Worm (Caenorhabditis elegans) whole organism, young adult: ENCODE measurements around the gene ppm-1.H.

Experiments used
- B0336.3 ChIP-seq: fragments of 200-800 bp; sonication (Bioruptor generic); IDR thresholded peaks from 2 replicates; pipeline ENCODE4 v1.3.6; 2022; ENCODE audit warnings: missing genetic modification characterization, missing compliant biosample characterization
- F22D6.2 ChIP-seq: sonication (generic microtip); optimal IDR thresholded peaks from 2 replicates; lab custom pipeline; 2016; ENCODE audit warnings: mild to moderate bottlenecking, missing genetic modification characterization, missing compliant biosample characterization
- F23B12.7 ChIP-seq: sonication (generic microtip); optimal IDR thresholded peaks from 2 replicates; lab custom pipeline; 2017; ENCODE audit warnings: missing genetic modification characterization, mild to moderate bottlenecking, missing compliant biosample characterization, antibody characterized with exemption, moderate library complexity; ENCODE audit not compliant: insufficient read depth
- F33H1.4 ChIP-seq: fragments of 200-800 bp; sonication (Bioruptor generic); IDR thresholded peaks from 2 replicates; pipeline ENCODE4 v1.3.6; 2022; ENCODE audit warnings: missing genetic modification reagents, missing genetic modification characterization, missing compliant biosample characterization
- F57A8.1 ChIP-seq: fragments of 200-800 bp; sonication (Bioruptor generic); optimal IDR thresholded peaks from 2 replicates; lab custom pipeline; 2018; ENCODE audit warnings: mild to moderate bottlenecking, missing genetic modification characterization, moderate library complexity, missing compliant biosample characterization
- Y53G8AR.9 ChIP-seq: fragments of 200-800 bp; sonication (Bioruptor generic); conservative IDR thresholded peaks from 2 replicates; pipeline ENCODE4 v1.3.6; 2022; ENCODE audit warnings: missing genetic modification reagents, missing genetic modification characterization, missing compliant biosample characterization
- Y56A3A.18 ChIP-seq: fragments of 200-800 bp; sonication (Bioruptor generic); IDR thresholded peaks from 2 replicates; pipeline ENCODE4 v1.3.6; 2022; ENCODE audit warnings: missing genetic modification reagents, missing genetic modification characterization, missing compliant biosample characterization
- atf-7 ChIP-seq: sonication (generic microtip); optimal IDR thresholded peaks from 2 replicates; lab custom pipeline; 2017; ENCODE audit warnings: mild to moderate bottlenecking, missing genetic modification characterization, missing compliant biosample characterization
- athp-1 ChIP-seq: sonication (generic microtip); optimal IDR thresholded peaks from 2 replicates; lab custom pipeline; 2017; ENCODE audit warnings: mild to moderate bottlenecking, missing genetic modification characterization, missing compliant biosample characterization
- attf-3 ChIP-seq: fragments of 200-800 bp; sonication (Bioruptor generic); conservative IDR thresholded peaks from 2 replicates; pipeline ENCODE4 v1.3.6; 2022; ENCODE audit warnings: missing genetic modification reagents, missing genetic modification characterization, missing compliant biosample characterization
- cebp-1 ChIP-seq, 2 experiments: fragments of 200-800 bp in 1 of 2; sonication (Bioruptor generic) in 1 of 2; sonication (generic microtip) in 1 of 2; IDR thresholded peaks in 1 of 2; optimal IDR thresholded peaks in 1 of 2; 2 replicates each; pipeline versions ENCODE4 v1.3.6 to Lab custom; 2017 to 2022; ENCODE audit warnings: missing compliant biosample characterization in 2 of 2, missing genetic modification characterization in 2 of 2, mild to moderate bottlenecking in 1 of 2, missing genetic modification reagents in 1 of 2, moderate library complexity in 1 of 2
- ceh-100 ChIP-seq: fragments of 200-800 bp; sonication (Bioruptor generic); IDR thresholded peaks from 2 replicates; pipeline ENCODE4 v1.3.6; 2022; ENCODE audit warnings: missing genetic modification reagents, missing genetic modification characterization, missing compliant biosample characterization
- ceh-40 ChIP-seq: fragments of 200-800 bp; sonication (Bioruptor generic); IDR thresholded peaks from 2 replicates; pipeline ENCODE4 v1.3.6; 2022; ENCODE audit warnings: missing genetic modification characterization, missing compliant biosample characterization
- ceh-91 ChIP-seq: fragments of 200-800 bp; sonication (Bioruptor generic); IDR thresholded peaks from 2 replicates; pipeline ENCODE4 v1.3.6; 2022; ENCODE audit warnings: missing genetic modification reagents, missing genetic modification characterization, missing compliant biosample characterization
- chd-7 ChIP-seq: sonication (generic microtip); optimal IDR thresholded peaks from 2 replicates; lab custom pipeline; 2016; ENCODE audit warnings: mild to moderate bottlenecking, missing genetic modification characterization, moderate library complexity, missing compliant biosample characterization
- dox-1 ChIP-seq: fragments of 200-800 bp; sonication (Bioruptor generic); IDR thresholded peaks from 2 replicates; pipeline ENCODE4 v1.3.6; 2022; ENCODE audit warnings: missing genetic modification reagents, missing genetic modification characterization, missing compliant biosample characterization
- dpff-1 ChIP-seq: sonication (generic microtip); optimal IDR thresholded peaks from 2 replicates; lab custom pipeline; 2017; ENCODE audit warnings: mild to moderate bottlenecking, missing genetic modification characterization, missing compliant biosample characterization
- dpl-1 ChIP-seq: fragments of 150-350 bp; optimal IDR thresholded peaks from 2 replicates; lab custom pipeline; 2014; ENCODE audit warnings: missing biosample characterization, missing genetic modification reagents, missing genetic modification characterization
- egl-18 ChIP-seq: fragments of 200-800 bp; sonication (Bioruptor generic); IDR thresholded peaks from 2 replicates; pipeline ENCODE4 v1.3.6; 2022; ENCODE audit warnings: missing genetic modification reagents, missing genetic modification characterization, missing compliant biosample characterization
- egrh-3 ChIP-seq: fragments of 200-800 bp; sonication (Bioruptor generic); IDR thresholded peaks from 2 replicates; pipeline ENCODE4 v1.3.6; 2022; ENCODE audit warnings: missing genetic modification reagents, missing genetic modification characterization, missing compliant biosample characterization
- ekl-4 ChIP-seq: fragments of 200-800 bp; sonication (Bioruptor generic); IDR thresholded peaks from 2 replicates; pipeline ENCODE4 v1.3.6; 2022; ENCODE audit warnings: missing genetic modification reagents, missing genetic modification characterization, missing compliant biosample characterization
- ets-4 ChIP-seq: fragments of 200-800 bp; sonication (Bioruptor generic); optimal IDR thresholded peaks from 2 replicates; lab custom pipeline; 2018; ENCODE audit warnings: mild to moderate bottlenecking, missing genetic modification characterization, missing compliant biosample characterization
- him-1 ChIP-seq: sonication (generic microtip); optimal IDR thresholded peaks from 2 replicates; lab custom pipeline; 2016; ENCODE audit warnings: missing genotype, missing genetic modification reagents, missing genetic modification characterization, missing compliant biosample characterization
- hrde-1 ChIP-seq: sonication (generic microtip); optimal IDR thresholded peaks from 2 replicates; lab custom pipeline; 2016; ENCODE audit warnings: missing genetic modification characterization, mild to moderate bottlenecking, missing compliant biosample characterization, moderate library complexity, missing genotype, missing genetic modification reagents, borderline replicate concordance
- hsf-1 ChIP-seq: fragments of 200-800 bp; sonication (Bioruptor generic); IDR thresholded peaks from 2 replicates; pipeline ENCODE4 v1.3.6; 2022; ENCODE audit warnings: missing genetic modification reagents, missing genetic modification characterization, missing compliant biosample characterization
- lin-35 ChIP-seq, 3 experiments: fragments of 150-350 bp in 2 of 3; sonication (generic microtip) in 1 of 3; optimal IDR thresholded peaks; 2 replicates each; lab custom pipeline; 2014 to 2018; ENCODE audit warnings: missing biosample characterization in 3 of 3, missing genetic modification characterization in 3 of 3, missing genetic modification reagents in 3 of 3
- madf-10 ChIP-seq: sonication (generic microtip); optimal IDR thresholded peaks from 2 replicates; lab custom pipeline; 2016; ENCODE audit warnings: mild to moderate bottlenecking, missing genetic modification characterization, missing compliant biosample characterization
- nfya-2 ChIP-seq: fragments of 200-800 bp; sonication (Bioruptor generic); IDR thresholded peaks from 2 replicates; pipeline ENCODE4 v1.3.6; 2022; ENCODE audit warnings: missing genetic modification reagents, missing genetic modification characterization, missing compliant biosample characterization
- nfyb-1 ChIP-seq: fragments of 200-800 bp; sonication (Bioruptor generic); IDR thresholded peaks from 2 replicates; pipeline ENCODE4 v1.3.6; 2022; ENCODE audit warnings: missing genetic modification reagents, missing genetic modification characterization, missing compliant biosample characterization
- nhr-80 ChIP-seq: sonication (generic microtip); optimal IDR thresholded peaks from 2 replicates; lab custom pipeline; 2016; ENCODE audit warnings: missing genetic modification characterization, missing compliant biosample characterization
- nhr-90 ChIP-seq: sonication (generic microtip); optimal IDR thresholded peaks from 2 replicates; lab custom pipeline; 2016; ENCODE audit warnings: missing genotype, mild to moderate bottlenecking, missing genetic modification characterization, missing compliant biosample characterization
- pha-4 ChIP-seq: fragments of 150-350 bp; sonication (generic microtip); optimal IDR thresholded peaks from 2 replicates; lab custom pipeline; 2014; ENCODE audit warnings: missing biosample characterization, missing genetic modification reagents, missing genetic modification characterization
- snpc-1.3 ChIP-seq: sonication (generic microtip); optimal IDR thresholded peaks from 2 replicates; lab custom pipeline; 2017; ENCODE audit warnings: missing genetic modification characterization, mild to moderate bottlenecking, missing compliant biosample characterization, antibody characterized with exemption, moderate library complexity, missing genotype, missing genetic modification reagents; ENCODE audit not compliant: insufficient read depth
- tlf-1 ChIP-seq: fragments of 200-800 bp; sonication (Bioruptor generic); optimal IDR thresholded peaks from 2 replicates; lab custom pipeline; 2018; ENCODE audit warnings: mild to moderate bottlenecking, missing genetic modification characterization, missing compliant biosample characterization
- unc-62 ChIP-seq: fragments of 150-350 bp; optimal IDR thresholded peaks from 2 replicates; lab custom pipeline; 2014; ENCODE audit warnings: missing biosample characterization, missing genetic modification reagents, missing genetic modification characterization
- ztf-25 ChIP-seq: fragments of 200-800 bp; sonication (Bioruptor generic); IDR thresholded peaks from 2 replicates; pipeline ENCODE4 v1.3.6; 2022; ENCODE audit warnings: missing genetic modification reagents, missing genetic modification characterization, missing compliant biosample characterization

The ppm-1.H gene

DNA sequence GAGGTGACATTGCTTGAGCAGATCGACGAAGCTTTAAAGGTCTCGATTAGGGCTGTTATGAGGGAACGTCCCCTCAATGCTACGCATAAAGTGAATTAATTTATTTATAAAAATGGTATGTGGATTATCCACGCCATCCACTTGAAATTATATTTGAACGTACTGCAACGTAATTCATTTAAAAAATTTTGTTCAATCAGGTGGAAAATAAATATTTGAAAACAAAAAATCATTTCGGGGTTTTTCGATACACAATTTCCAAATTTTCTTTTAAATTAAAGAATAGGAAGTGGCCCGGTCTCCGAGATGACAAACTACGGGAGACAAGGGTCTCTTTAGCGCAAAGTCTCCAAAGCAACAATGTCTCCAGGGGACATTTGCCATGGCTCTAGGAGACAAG, 43.5 kb upstream of the ppm-1.H start, which contains the start of gene oac-58:
oac-58 (minus strand) TSS at position 101 of the 400 bp plus-strand sequence.
- TF ChIP-seq snpc-1.3 (tag; lab: Kevin White, UChicago) (no peak), F23B12.7 (tag; lab: Kevin White, UChicago) (no peak), Y53G8AR.9 (GFP tag; lab: Robert Waterston, UW) (no peak), dox-1 (GFP tag; lab: Robert Waterston, UW) (no peak), madf-10 (tag; lab: Kevin White, UChicago) (no peak), ztf-25 (GFP tag; lab: Robert Waterston, UW) (no peak), dpff-1 (tag; lab: Kevin White, UChicago) (no peak), atf-7 (tag; lab: Kevin White, UChicago) (no peak), ets-4 (GFP tag; lab: Kevin White, UChicago) (no peak), chd-7 (tag; lab: Kevin White, UChicago) (no peak)
- TF ChIP-seq, all 124 proteins: peak for 0

DNA sequence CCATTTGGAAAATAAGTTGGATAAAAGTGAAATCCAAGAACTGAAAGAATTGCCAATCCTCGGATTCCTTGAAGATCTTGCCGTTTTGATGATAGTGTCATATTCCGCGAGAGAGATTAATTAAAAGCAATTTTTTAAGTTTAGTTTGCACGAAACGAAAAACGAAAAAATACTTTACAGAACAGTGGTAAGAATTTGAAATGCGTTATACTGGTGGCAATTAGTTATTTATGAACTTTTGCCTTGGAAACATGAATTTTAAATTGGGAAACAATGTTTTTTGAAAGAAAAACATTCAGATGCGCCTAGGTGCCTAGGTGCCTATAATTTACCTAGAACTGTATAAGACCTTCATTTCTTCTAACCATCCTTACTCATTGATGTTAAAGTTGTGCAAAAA, 39.6 kb upstream of the ppm-1.H start, which contains the start of gene oac-57:
oac-57 (minus strand) TSS at position 101 of the 400 bp plus-strand sequence.
- TF ChIP-seq F22D6.2 (tag; lab: Kevin White, UChicago) (no peak), nhr-90 (tag; lab: Kevin White, UChicago) (no peak), ceh-100 (GFP tag; lab: Robert Waterston, UW) (no peak), ekl-4 (no peak), ceh-40 (no peak), nfya-2 (GFP tag; lab: Robert Waterston, UW) (no peak), B0336.3 (no peak), egrh-3 (GFP tag; lab: Robert Waterston, UW) (no peak)

DNA sequence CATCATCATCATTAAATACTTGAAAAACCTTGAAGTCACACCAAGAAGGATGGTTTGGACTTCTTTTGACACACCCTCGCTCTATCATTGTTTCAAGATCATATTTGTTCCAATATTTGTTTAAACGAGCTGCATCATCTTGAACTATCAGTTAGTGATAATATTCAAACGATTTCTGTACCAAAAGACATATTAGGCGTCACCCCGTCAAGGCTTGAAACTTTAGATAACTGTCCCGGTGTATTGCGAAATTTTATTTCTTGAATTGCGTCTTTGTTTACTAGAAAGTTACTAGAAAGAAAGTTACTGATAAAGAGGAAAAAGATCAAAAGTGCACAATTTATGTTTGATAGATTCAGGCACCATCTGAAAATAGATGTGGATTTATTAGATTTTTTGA, 37.8 kb upstream of the ppm-1.H start:
- TF ChIP-seq ceh-91 (GFP tag; lab: Robert Waterston, UW) (no peak), tlf-1 (no peak), egl-18 (GFP tag; lab: Robert Waterston, UW) (no peak), athp-1 (tag; lab: Kevin White, UChicago) (no peak), lin-35 (GFP tag; optimal IDR thresholded peaks at IDR 0.05; lab: Kevin White, UChicago) (no peak), snpc-1.3 (tag; lab: Kevin White, UChicago) (no peak), attf-3 (GFP tag; lab: Robert Waterston, UW) (no peak), Y56A3A.18 (no peak), nfyb-1 (GFP tag; lab: Robert Waterston, UW) (0 out of 2 replicates have a peak, but pooled peaks have one; percentile 26), unc-62 (peak; percentile 52), him-1 (tag; lab: Kevin White, UChicago) (no peak), F33H1.4 (no peak), hrde-1 (tag; lab: Kevin White, UChicago) (no peak), pha-4 (tag; lab: Kevin White, UChicago) (peak; percentile 29), dpl-1 (GFP tag; lab: Kevin White, UChicago) (no peak), hsf-1 (GFP tag; lab: Robert Waterston, UW) (no peak), cebp-1 (GFP tag; IDR thresholded peaks at IDR 0.05; lab: Robert Waterston, UW) (peak; percentile 93), cebp-1 (tag; optimal IDR thresholded peaks at IDR 0.05; lab: Kevin White, UChicago) (peak; percentile 95), F57A8.1 (GFP tag; lab: Kevin White, UChicago) (no peak), nhr-80 (tag; lab: Kevin White, UChicago) (peak; percentile 79)
